Fruit fly (Drosophila melanogaster): ENCODE measurements around the gene CG12795.
A peak's percentile ranks its signal among the peaks of the same experiment; 100 is the strongest.

The CG12795 gene

dm6 chr2L:3445655-3446054 lies 6.6 kb upstream of the CG12795 start, which contains the start of gene CG2772:
CG2772 (plus strand) TSS chr2L:3445992.
- TF ChIP-seq ap (GFP tag; IDR thresholded peaks at IDR 0.05): no peak
- TF ChIP-seq otp (GFP tag; IDR thresholded peaks at IDR 0.05): no peak
- TF ChIP-seq abd-A (tag; optimal IDR thresholded peaks at IDR 0.05): no peak
- no peak for TF ChIP-seq CG33557 (GFP tag; optimal IDR thresholded peaks at IDR 0.05)
- no peak for TF ChIP-seq ems (GFP tag; optimal IDR thresholded peaks at IDR 0.05)
- no peak for TF ChIP-seq Lhr (GFP tag; optimal IDR thresholded peaks at IDR 0.05)
- TF ChIP-seq nau (GFP tag; optimal IDR thresholded peaks at IDR 0.05): no peak
- peak; percentile 71 for TF ChIP-seq CG34376 (GFP tag; optimal IDR thresholded peaks at IDR 0.05)
- TF ChIP-seq exex (tag; optimal IDR thresholded peaks at IDR 0.05): peak; percentile 90
- TF ChIP-seq CG12769 (tag; optimal IDR thresholded peaks at IDR 0.05): no peak
- TF ChIP-seq CrebB (tag; optimal IDR thresholded peaks at IDR 0.05): no peak
- TF ChIP-seq h (optimal IDR thresholded peaks at IDR 0.05): no peak
- TF ChIP-seq Poxn (GFP tag; IDR thresholded peaks at IDR 0.05): no peak
- no peak for TF ChIP-seq Dfd (GFP tag; optimal IDR thresholded peaks at IDR 0.05)
- TF ChIP-seq gem (tag; optimal IDR thresholded peaks at IDR 0.05): no peak
- no peak for TF ChIP-seq CG18599 (GFP tag; optimal IDR thresholded peaks at IDR 0.05)
- no peak for TF ChIP-seq unc-4 (GFP tag; IDR thresholded peaks at IDR 0.05; ENCODE audit: partially characterized antibody)
- no peak for TF ChIP-seq CG42726 (GFP tag; IDR thresholded peaks at IDR 0.05; ENCODE audit: partially characterized antibody)
- TF ChIP-seq Hmr (GFP tag; optimal IDR thresholded peaks at IDR 0.05): no peak
- TF ChIP-seq sug (tag; optimal IDR thresholded peaks at IDR 0.05): peak; percentile 85
- no peak for TF ChIP-seq Hey (tag; optimal IDR thresholded peaks at IDR 0.05)
- TF ChIP-seq eve (GFP tag; optimal IDR thresholded peaks at IDR 0.05): no peak

dm6 chr2L:3449555-3450320 lies 2.5 kb upstream of the CG12795 start, which contains the start of gene Snx1:
Snx1 (plus strand) TSS chr2L:3449683.
- TF ChIP-seq CG4854 (GFP tag; optimal IDR thresholded peaks at IDR 0.05): no peak
- no peak for TF ChIP-seq h (optimal IDR thresholded peaks at IDR 0.05)
- no peak for TF ChIP-seq CG17359 (tag; optimal IDR thresholded peaks at IDR 0.05)
- TF ChIP-seq BEAF-32 (GFP tag; optimal IDR thresholded peaks at IDR 0.05): peak; percentile 29
- peak; percentile 71 for TF ChIP-seq pzg (GFP tag; optimal IDR thresholded peaks at IDR 0.05)
- TF ChIP-seq wek (GFP tag; optimal IDR thresholded peaks at IDR 0.05): no peak
- TF ChIP-seq CG4617 (GFP tag; optimal IDR thresholded peaks at IDR 0.05; ENCODE audit: borderline replicate concordance): peak; percentile 35
- no peak for TF ChIP-seq ab (GFP tag; optimal IDR thresholded peaks at IDR 0.05)
- no peak for TF ChIP-seq schlank (tag; optimal IDR thresholded peaks at IDR 0.05)
- no peak for TF ChIP-seq sim (GFP tag; IDR thresholded peaks at IDR 0.05)
- TF ChIP-seq peb (GFP tag; IDR thresholded peaks at IDR 0.05): no peak
- TF ChIP-seq CG8089 (GFP tag; optimal IDR thresholded peaks at IDR 0.05): no peak
- TF ChIP-seq CG2120 (GFP tag; optimal IDR thresholded peaks at IDR 0.05): no peak
- TF ChIP-seq CG34224 (GFP tag; IDR thresholded peaks at IDR 0.05; ENCODE audit: partially characterized antibody): peak; percentile 20; the same call in 1 of the 3 replicates
- TF ChIP-seq ci (GFP tag; IDR thresholded peaks at IDR 0.05): no peak
- no peak for TF ChIP-seq CHES-1-like (GFP tag; optimal IDR thresholded peaks at IDR 0.05)
- no peak for TF ChIP-seq Drgx (GFP tag; IDR thresholded peaks at IDR 0.05)
- TF ChIP-seq CG12659 (GFP tag; optimal IDR thresholded peaks at IDR 0.05): peak; percentile 49
- TF ChIP-seq stwl (tag; optimal IDR thresholded peaks at IDR 0.05): peak; percentile 79
- no peak for TF ChIP-seq CG16813 (GFP tag; IDR thresholded peaks at IDR 0.05; ENCODE audit: partially characterized antibody)
- no peak for TF ChIP-seq CG4404 (GFP tag; IDR thresholded peaks at IDR 0.05)
- peak; percentile 71 for TF ChIP-seq Med (GFP tag)
- no peak for TF ChIP-seq run (tag; optimal IDR thresholded peaks at IDR 0.05)
- TF ChIP-seq ewg (GFP tag; optimal IDR thresholded peaks at IDR 0.05): no peak
- TF ChIP-seq dimm (GFP tag; IDR thresholded peaks at IDR 0.05): no peak
- TF ChIP-seq Sox102F (GFP tag; optimal IDR thresholded peaks at IDR 0.05): no peak
- TF ChIP-seq CG10543 (GFP tag; optimal IDR thresholded peaks at IDR 0.05): no peak
- no peak for TF ChIP-seq CG8290 (GFP tag; optimal IDR thresholded peaks at IDR 0.05)
- TF ChIP-seq CG8290 (tag; optimal IDR thresholded peaks at IDR 0.05): no peak
